Fruit fly (Drosophila melanogaster) whole organism: ENCODE measurements around the gene hng2.

ENCODE experiments used
- CG8478 ChIP-seq: fragments of >200 bp; optimal IDR thresholded peaks from 2 replicates; lab custom pipeline; 2018; ENCODE audit warnings: inconsistent platforms
- Dll ChIP-seq: fragments of >200 bp; optimal IDR thresholded peaks from 2 replicates; lab custom pipeline; 2017
- EcR ChIP-seq, 2 experiments: fragments of >200 bp; optimal IDR thresholded peaks; 2 replicates each; lab custom pipeline; 2017; ENCODE audit warnings: missing biosample characterization in 2 of 2, missing genetic modification characterization in 2 of 2, missing genetic modification reagents in 2 of 2
- pan ChIP-seq: fragments of >200 bp; optimal IDR thresholded peaks from 2 replicates; lab custom pipeline; 2017
- psq ChIP-seq: fragments of >200 bp; optimal IDR thresholded peaks from 2 replicates; lab custom pipeline; 2017
- usp ChIP-seq: fragments of >200 bp; optimal IDR thresholded peaks from 2 replicates; lab custom pipeline; 2017; ENCODE audit warnings: missing biosample characterization, missing genetic modification characterization, mixed read lengths

hng2 gene

dm6 chr3R:8810397-8811184, 4.5 kb downstream of the hng2 start:
- no peak for TF ChIP-seq pan (lab: Kevin White, UChicago)
- no peak for TF ChIP-seq psq (lab: Kevin White, UChicago)
- no peak for TF ChIP-seq EcR (GFP tag; optimal IDR thresholded peaks at IDR 0.05; lab: Kevin White, UChicago)
- no peak for TF ChIP-seq CG8478 (lab: Kevin White, UChicago)
- no peak for TF ChIP-seq usp (GFP tag; lab: Kevin White, UChicago)
- no peak for TF ChIP-seq Dll (lab: Kevin White, UChicago)

dm6 chr3R:8811323-8811936, 5.3 kb downstream of the hng2 start:
- TF ChIP-seq usp (GFP tag; lab: Kevin White, UChicago), result no peak
- peak; percentile 94 for TF ChIP-seq pan (lab: Kevin White, UChicago)
- TF ChIP-seq EcR (GFP tag; optimal IDR thresholded peaks at IDR 0.05; lab: Kevin White, UChicago), result peak in 1 of 2 experiments; percentile 21
- no peak for TF ChIP-seq psq (lab: Kevin White, UChicago)

dm6 chr3R:8812342-8812966, 6.3 kb downstream of the hng2 start:
- TF ChIP-seq CG8478 (lab: Kevin White, UChicago) (no peak), Dll (lab: Kevin White, UChicago) (no peak), psq (lab: Kevin White, UChicago) (no peak), pan (lab: Kevin White, UChicago) (no peak), usp (GFP tag; lab: Kevin White, UChicago) (no peak), EcR (GFP tag; optimal IDR thresholded peaks at IDR 0.05; lab: Kevin White, UChicago) (no peak)

dm6 chr3R:8813164-8813629, 7.1 kb downstream of the hng2 start, which contains the start of gene CG9837:
Gene CG9837, minus strand, starts transcription at chr3R:8813579.
- TF ChIP-seq Dll (lab: Kevin White, UChicago) (no peak), CG8478 (lab: Kevin White, UChicago) (no peak), usp (GFP tag; lab: Kevin White, UChicago) (no peak), EcR (GFP tag; optimal IDR thresholded peaks at IDR 0.05; lab: Kevin White, UChicago) (no peak), psq (lab: Kevin White, UChicago) (no peak), pan (lab: Kevin White, UChicago) (no peak)

DNA sequence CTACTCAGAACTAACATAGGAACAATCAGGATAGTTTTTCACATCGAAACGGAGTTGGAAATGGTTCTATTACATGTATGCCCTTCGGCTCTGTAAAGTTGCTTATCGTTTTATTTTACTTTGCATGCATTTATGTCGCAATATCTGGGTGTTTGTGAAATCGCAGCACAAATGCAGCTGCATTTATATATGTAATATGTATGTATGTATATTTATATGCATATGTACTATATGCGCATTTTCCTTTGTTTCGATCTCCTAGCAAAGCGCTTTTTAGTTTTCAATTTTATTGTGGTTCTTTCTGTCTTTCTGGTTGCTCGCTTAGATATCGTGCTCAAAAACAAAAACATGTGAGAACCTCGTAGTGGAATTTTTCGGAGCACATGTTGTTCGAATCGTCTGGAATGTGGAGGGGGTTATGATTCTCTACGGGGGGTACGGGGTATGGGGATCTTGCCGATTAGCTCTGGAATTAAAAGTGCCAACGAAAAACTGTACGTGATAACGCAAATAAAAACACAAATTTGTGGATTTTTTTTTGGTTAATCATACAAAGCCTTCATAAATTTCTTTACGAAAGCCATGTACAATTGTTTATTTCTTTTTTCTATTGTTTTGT, 8.0 kb downstream of the hng2 start:
- TF ChIP-seq EcR (GFP tag; optimal IDR thresholded peaks at IDR 0.05; lab: Kevin White, UChicago), result no peak
- TF ChIP-seq CG8478 (lab: Kevin White, UChicago), result no peak
- no peak for TF ChIP-seq pan (lab: Kevin White, UChicago)
- TF ChIP-seq psq (lab: Kevin White, UChicago), result no peak
- TF ChIP-seq Dll (lab: Kevin White, UChicago), result no peak
- TF ChIP-seq usp (GFP tag; lab: Kevin White, UChicago), result no peak

dm6 chr3R:8815074-8815473, 9.0 kb downstream of the hng2 start:
- no peak for TF ChIP-seq Dll (lab: Kevin White, UChicago)
- TF ChIP-seq psq (lab: Kevin White, UChicago), result no peak
- TF ChIP-seq pan (lab: Kevin White, UChicago), result no peak
- TF ChIP-seq usp (GFP tag; lab: Kevin White, UChicago), result no peak
- TF ChIP-seq EcR (GFP tag; optimal IDR thresholded peaks at IDR 0.05; lab: Kevin White, UChicago), result no peak
- TF ChIP-seq CG8478 (lab: Kevin White, UChicago), result no peak

DNA sequence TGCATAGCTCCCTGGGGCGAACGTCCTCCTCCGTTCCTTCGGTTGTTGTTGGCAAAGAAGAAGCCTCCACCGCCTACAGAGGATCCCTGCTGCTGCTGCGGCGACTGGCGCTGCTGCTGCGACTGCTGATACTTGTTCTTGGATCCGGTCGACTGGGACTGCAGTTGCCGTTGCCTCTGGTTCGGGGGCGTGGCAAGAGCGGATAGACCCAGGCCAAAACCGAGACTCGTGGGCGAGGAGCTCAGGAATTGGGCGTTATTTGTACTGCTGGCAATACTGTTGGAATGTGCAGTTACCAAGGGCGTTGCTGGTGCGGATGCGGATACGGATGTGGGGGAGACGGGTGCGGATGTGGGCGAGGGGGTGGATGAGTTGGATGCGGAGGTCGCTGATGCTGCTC, 12.1 kb downstream of the hng2 start:
- TF ChIP-seq pan (lab: Kevin White, UChicago) (no peak), Dll (lab: Kevin White, UChicago) (no peak), psq (lab: Kevin White, UChicago) (no peak), CG8478 (lab: Kevin White, UChicago) (no peak), usp (GFP tag; lab: Kevin White, UChicago) (no peak), EcR (GFP tag; optimal IDR thresholded peaks at IDR 0.05; lab: Kevin White, UChicago) (no peak)

- TF ChIP-seq psq (lab: Kevin White, UChicago) (no peak), EcR (GFP tag; optimal IDR thresholded peaks at IDR 0.05; lab: Kevin White, UChicago) (no peak), pan (lab: Kevin White, UChicago) (no peak), CG8478 (lab: Kevin White, UChicago) (no peak), usp (GFP tag; lab: Kevin White, UChicago) (no peak)
Measured at dm6 chr3R:8819551-8820057, 13.5 kb downstream of the hng2 start.

DNA sequence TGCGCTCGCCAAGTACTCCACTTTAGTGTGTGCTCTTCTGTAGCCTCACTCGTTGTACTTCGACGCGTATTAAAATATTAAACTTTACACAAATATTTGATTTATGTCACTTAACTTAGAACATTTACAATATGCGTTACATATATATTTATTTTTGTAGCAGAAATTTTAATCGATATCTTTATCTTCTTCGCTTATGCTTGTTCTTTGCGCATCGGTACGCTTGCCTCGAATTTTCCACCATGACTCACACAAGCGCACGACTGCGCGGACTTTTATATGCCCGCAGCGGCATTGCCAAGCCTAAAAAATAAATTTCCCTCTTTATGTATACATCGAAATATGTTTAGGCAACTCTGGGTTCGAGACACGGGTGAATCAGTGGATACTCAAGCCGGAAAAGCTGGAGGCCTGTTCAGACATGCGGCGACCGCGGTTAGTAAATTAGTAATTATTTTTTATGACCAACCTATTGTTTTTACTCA, 14.3 kb downstream of the hng2 start, which contains the start of gene aqz:
Gene aqz, minus strand, starts transcription at position 255 of the 485 bp plus-strand sequence.
- TF ChIP-seq pan (lab: Kevin White, UChicago) (no peak), usp (GFP tag; lab: Kevin White, UChicago) (no peak), CG8478 (lab: Kevin White, UChicago) (no peak), psq (lab: Kevin White, UChicago) (no peak)

dm6 chr3R:8821623-8822022, 15.5 kb downstream of the hng2 start, which contains the start of gene CG8369:
Gene CG8369, plus strand, starts transcription at chr3R:8822008.
- TF ChIP-seq usp (GFP tag; lab: Kevin White, UChicago) (no peak), CG8478 (lab: Kevin White, UChicago) (no peak), pan (lab: Kevin White, UChicago) (no peak), EcR (GFP tag; optimal IDR thresholded peaks at IDR 0.05; lab: Kevin White, UChicago) (no peak), Dll (lab: Kevin White, UChicago) (no peak), psq (lab: Kevin White, UChicago) (no peak)
